Worm (Caenorhabditis elegans) whole organism, early embryonic: ENCODE results near the gene M05D6.2.

Experiments used
- B0310.2 ChIP-seq: sonication (generic microtip); optimal IDR thresholded peaks from 2 replicates; lab custom pipeline; 2016; ENCODE audit warnings: mild to moderate bottlenecking, missing genetic modification characterization, missing compliant biosample characterization
- F13C5.2 ChIP-seq: sonication (generic microtip); optimal IDR thresholded peaks from 2 replicates; lab custom pipeline; 2017; ENCODE audit warnings: mild to moderate bottlenecking, missing genetic modification characterization, inconsistent platforms, missing compliant biosample characterization
- aly-1 ChIP-seq: sonication (generic microtip); optimal IDR thresholded peaks from 2 replicates; lab custom pipeline; 2016; ENCODE audit warnings: missing genetic modification characterization, missing compliant biosample characterization
- ama-1 ChIP-seq: fragments of 150-350 bp; optimal IDR thresholded peaks from 2 replicates; lab custom pipeline; 2014
- ceh-36 ChIP-seq: sonication (generic microtip); optimal IDR thresholded peaks from 2 replicates; lab custom pipeline; 2016; ENCODE audit warnings: missing genetic modification characterization, inconsistent platforms, missing compliant biosample characterization
- ets-7 ChIP-seq: sonication (generic microtip); optimal IDR thresholded peaks from 2 replicates; lab custom pipeline; 2016; ENCODE audit warnings: missing genotype, missing genetic modification characterization, missing compliant biosample characterization
- flt-1 ChIP-seq: fragments of 200-800 bp; sonication (Bioruptor generic); IDR thresholded peaks from 2 replicates; pipeline ENCODE4 v1.3.6; 2022; ENCODE audit warnings: missing genetic modification characterization, missing compliant biosample characterization
- hmbx-1 ChIP-seq: sonication (generic microtip); optimal IDR thresholded peaks from 2 replicates; lab custom pipeline; 2016; ENCODE audit warnings: mild to moderate bottlenecking, missing genetic modification characterization, missing compliant biosample characterization
- hmg-4 ChIP-seq: fragments of 200-800 bp; sonication (Bioruptor generic); optimal IDR thresholded peaks from 2 replicates; lab custom pipeline; 2018; ENCODE audit warnings: mild to moderate bottlenecking, missing genetic modification characterization, missing compliant biosample characterization
- hnd-1 ChIP-seq: sonication (generic microtip); optimal IDR thresholded peaks from 2 replicates; lab custom pipeline; 2016; ENCODE audit warnings: missing genetic modification characterization, missing compliant biosample characterization
- scrt-1 ChIP-seq: fragments of 200-800 bp; sonication (Bioruptor generic); IDR thresholded peaks from 2 replicates; pipeline ENCODE4 v1.3.6; 2022; ENCODE audit warnings: missing genetic modification characterization, missing compliant biosample characterization

- TF ChIP-seq scrt-1 (no peak), flt-1 (no peak), ets-7 (tag; lab: Kevin White, UChicago) (no peak), F13C5.2 (tag; lab: Kevin White, UChicago) (no peak), B0310.2 (no peak), ama-1 (lab: Kevin White, UChicago) (no peak), aly-1 (tag; lab: Kevin White, UChicago) (no peak), ceh-36 (tag; lab: Kevin White, UChicago) (no peak), hmg-4 (GFP tag; lab: Kevin White, UChicago) (no peak), hmbx-1 (tag; lab: Kevin White, UChicago) (no peak), hnd-1 (tag; lab: Kevin White, UChicago) (no peak)
Measured at ce11 chrII:8438791-8439287, 29.1 kb upstream of the M05D6.2 start, which contains the start of gene lips-10.
